Fruit fly (Drosophila melanogaster) whole organism, wandering third instar larva: ENCODE measurements around the gene trus.

ENCODE experiments used
- Abd-B ChIP-seq: fragments of >200 bp; optimal IDR thresholded peaks from 2 replicates; lab custom pipeline; 2017; ENCODE audit warnings: missing biosample characterization, missing genetic modification characterization
- Hr78 ChIP-seq: fragments of >200 bp; optimal IDR thresholded peaks from 2 replicates; lab custom pipeline; 2017; ENCODE audit warnings: missing biosample characterization, missing genetic modification characterization
- br ChIP-seq: fragments of 200-800 bp; sonication (Bioruptor generic); optimal IDR thresholded peaks from 2 replicates; lab custom pipeline; 2016; ENCODE audit warnings: missing biosample characterization, missing genetic modification characterization
- ey ChIP-seq: fragments of 200-800 bp; sonication (Bioruptor generic); optimal IDR thresholded peaks from 2 replicates; lab custom pipeline; 2016; ENCODE audit warnings: missing biosample characterization, missing genetic modification characterization
- lola ChIP-seq: fragments of >200 bp; optimal IDR thresholded peaks from 2 replicates; lab custom pipeline; 2017; ENCODE audit warnings: missing biosample characterization, missing genetic modification characterization
- pan ChIP-seq: fragments of >200 bp; optimal IDR thresholded peaks from 2 replicates; lab custom pipeline; 2017
- psq ChIP-seq: fragments of 200-800 bp; sonication (Bioruptor generic); optimal IDR thresholded peaks from 3 replicates; lab custom pipeline; 2017; ENCODE audit warnings: missing biosample characterization, mild to moderate bottlenecking, missing genetic modification characterization, moderate library complexity
- usp ChIP-seq: fragments of >200 bp; optimal IDR thresholded peaks from 2 replicates; lab custom pipeline; 2017; ENCODE audit warnings: missing biosample characterization, missing genetic modification characterization

dm6 chr3R:12441008-12441606, 15.3 kb upstream of the trus start:
- no peak for TF ChIP-seq lola (GFP tag; lab: Kevin White, UChicago)
- no peak for TF ChIP-seq psq (GFP tag; lab: Kevin White, UChicago)
- no peak for TF ChIP-seq usp (GFP tag; lab: Kevin White, UChicago)
- TF ChIP-seq Abd-B (GFP tag; lab: Kevin White, UChicago): no peak
- no peak for TF ChIP-seq pan (lab: Kevin White, UChicago)
- no peak for TF ChIP-seq ey
- no peak for TF ChIP-seq Hr78 (GFP tag; lab: Kevin White, UChicago)
- no peak for TF ChIP-seq br (GFP tag; lab: Kevin White, UChicago)
